Worm (Caenorhabditis elegans) whole organism, L3 larva: Measurements from ENCODE around the gene F35A5.5.

Experiments
- R02D3.7 ChIP-seq: fragments of 150-350 bp; optimal IDR thresholded peaks from 2 replicates; lab custom pipeline; 2014; ENCODE audit warnings: missing biosample characterization, missing genetic modification characterization
- ZK546.5 ChIP-seq: sonication (generic microtip); optimal IDR thresholded peaks from 2 replicates; lab custom pipeline; 2017; ENCODE audit warnings: missing biosample characterization, missing genetic modification characterization
- aly-2 ChIP-seq: fragments of 150-350 bp; optimal IDR thresholded peaks from 2 replicates; lab custom pipeline; 2014; ENCODE audit warnings: missing biosample characterization, missing genetic modification characterization
- ama-1 ChIP-seq: fragments of 150-350 bp; optimal IDR thresholded peaks from 2 replicates; lab custom pipeline; 2018
- ceh-16 ChIP-seq: sonication (generic microtip); optimal IDR thresholded peaks from 2 replicates; lab custom pipeline; 2017; ENCODE audit warnings: missing biosample characterization, missing genetic modification characterization
- ceh-28 ChIP-seq: fragments of 150-350 bp; optimal IDR thresholded peaks from 2 replicates; lab custom pipeline; 2014; ENCODE audit warnings: missing biosample characterization, missing genetic modification reagents, missing genetic modification characterization
- ceh-82 ChIP-seq: fragments of 150-350 bp; optimal IDR thresholded peaks from 2 replicates; lab custom pipeline; 2014; ENCODE audit warnings: missing biosample characterization, missing genetic modification characterization
- ceh-9 ChIP-seq: sonication (generic microtip); optimal IDR thresholded peaks from 2 replicates; lab custom pipeline; 2018; ENCODE audit warnings: missing biosample characterization, missing genetic modification characterization
- daf-12 ChIP-seq: fragments of 150-350 bp; optimal IDR thresholded peaks from 2 replicates; lab custom pipeline; 2014; ENCODE audit warnings: missing biosample characterization, missing genetic modification reagents, missing genetic modification characterization
- egl-27 ChIP-seq: sonication (generic microtip); optimal IDR thresholded peaks from 4 replicates; lab custom pipeline; 2017; ENCODE audit warnings: missing biosample characterization, missing genetic modification reagents, missing genetic modification characterization
- egl-5 ChIP-seq: fragments of 150-350 bp; optimal IDR thresholded peaks from 2 replicates; lab custom pipeline; 2017; ENCODE audit warnings: missing biosample characterization, missing genetic modification reagents, missing genetic modification characterization, inconsistent platforms
- elt-1 ChIP-seq: fragments of 150-350 bp; optimal IDR thresholded peaks from 2 replicates; lab custom pipeline; 2014; ENCODE audit warnings: missing biosample characterization, missing genetic modification characterization
- elt-2 ChIP-seq: sonication (generic microtip); optimal IDR thresholded peaks from 2 replicates; lab custom pipeline; 2016; ENCODE audit warnings: missing genetic modification reagents, mild to moderate bottlenecking, missing genetic modification characterization, missing compliant biosample characterization
- elt-3 ChIP-seq, 3 experiments: fragments of 150-350 bp in 1 of 3; sonication (generic microtip) in 2 of 3; optimal IDR thresholded peaks; 2 replicates in 2 of 3; 4 replicates in 1 of 3; lab custom pipeline; 2014 to 2017; ENCODE audit warnings: missing biosample characterization in 3 of 3, missing genetic modification characterization in 3 of 3
- eor-1 ChIP-seq, 2 experiments: fragments of 150-350 bp; optimal IDR thresholded peaks; 2 replicates each; lab custom pipeline; 2014 to 2018; ENCODE audit warnings: missing biosample characterization in 2 of 2, missing genetic modification characterization in 2 of 2
- fkh-10 ChIP-seq: sonication (generic microtip); optimal IDR thresholded peaks from 2 replicates; lab custom pipeline; 2017; ENCODE audit warnings: missing biosample characterization, missing genetic modification reagents, missing genetic modification characterization
- fkh-2 ChIP-seq: fragments of 150-350 bp; optimal IDR thresholded peaks from 2 replicates; lab custom pipeline; 2014; ENCODE audit warnings: missing biosample characterization, missing genetic modification reagents, missing genetic modification characterization
- fos-1 ChIP-seq: fragments of 150-350 bp; optimal IDR thresholded peaks from 2 replicates; lab custom pipeline; 2014; ENCODE audit warnings: missing biosample characterization, missing genetic modification characterization
- hmg-11 ChIP-seq: sonication (generic microtip); optimal IDR thresholded peaks from 2 replicates; lab custom pipeline; 2016; ENCODE audit warnings: missing genetic modification characterization, missing compliant biosample characterization
- jun-1 ChIP-seq: fragments of 150-350 bp; optimal IDR thresholded peaks from 2 replicates; lab custom pipeline; 2014; ENCODE audit warnings: missing biosample characterization, missing genetic modification reagents, missing genetic modification characterization
- lin-15B ChIP-seq: fragments of 150-350 bp; optimal IDR thresholded peaks from 2 replicates; lab custom pipeline; 2014; ENCODE audit warnings: missing biosample characterization, missing genetic modification characterization
- lin-39 ChIP-seq: fragments of 150-350 bp; optimal IDR thresholded peaks from 2 replicates; lab custom pipeline; 2018; ENCODE audit warnings: missing biosample characterization, missing genetic modification reagents, missing genetic modification characterization
- lsy-12 ChIP-seq: sonication (generic microtip); optimal IDR thresholded peaks from 2 replicates; lab custom pipeline; 2016; ENCODE audit warnings: mild to moderate bottlenecking, missing genetic modification characterization, missing compliant biosample characterization
- mdl-1 ChIP-seq: fragments of 150-350 bp; optimal IDR thresholded peaks from 2 replicates; lab custom pipeline; 2014; ENCODE audit warnings: missing biosample characterization, missing genetic modification characterization
- mml-1 ChIP-seq: fragments of 150-350 bp; sonication (generic microtip); optimal IDR thresholded peaks from 3 replicates; lab custom pipeline; 2014; ENCODE audit warnings: missing biosample characterization, missing genetic modification characterization
- nfya-1 ChIP-seq: sonication (generic microtip); optimal IDR thresholded peaks from 2 replicates; lab custom pipeline; 2017; ENCODE audit warnings: missing genetic modification characterization, mild to moderate bottlenecking, missing compliant biosample characterization, antibody characterized with exemption, moderate library complexity; ENCODE audit not compliant: insufficient read depth
- nhr-11 ChIP-seq: fragments of 150-350 bp; optimal IDR thresholded peaks from 2 replicates; lab custom pipeline; 2014; ENCODE audit warnings: missing biosample characterization, missing genetic modification characterization
- nhr-12 ChIP-seq: fragments of 150-350 bp; optimal IDR thresholded peaks from 2 replicates; lab custom pipeline; 2014; ENCODE audit warnings: missing biosample characterization, missing genetic modification characterization
- nhr-23 ChIP-seq: fragments of 150-350 bp; optimal IDR thresholded peaks from 2 replicates; lab custom pipeline; 2014; ENCODE audit warnings: missing biosample characterization, missing genetic modification reagents, missing genetic modification characterization
- nhr-237 ChIP-seq: fragments of 150-350 bp; optimal IDR thresholded peaks from 2 replicates; lab custom pipeline; 2014; ENCODE audit warnings: missing biosample characterization, missing genetic modification characterization
- nhr-25 ChIP-seq: sonication (generic microtip); optimal IDR thresholded peaks from 2 replicates; lab custom pipeline; 2017; ENCODE audit warnings: missing biosample characterization, missing genetic modification characterization
- nhr-28 ChIP-seq: fragments of 150-350 bp; optimal IDR thresholded peaks from 2 replicates; lab custom pipeline; 2014; ENCODE audit warnings: missing biosample characterization, missing genetic modification characterization
- nhr-43 ChIP-seq: sonication (generic microtip); optimal IDR thresholded peaks from 2 replicates; lab custom pipeline; 2016; ENCODE audit warnings: mild to moderate bottlenecking, missing genetic modification characterization, missing compliant biosample characterization; ENCODE audit not compliant: poor library complexity, severe bottlenecking
- nhr-67 ChIP-seq: fragments of 150-350 bp; optimal IDR thresholded peaks from 2 replicates; lab custom pipeline; 2014; ENCODE audit warnings: missing biosample characterization, missing genetic modification characterization
- nhr-76 ChIP-seq: fragments of 150-350 bp; sonication (generic microtip); optimal IDR thresholded peaks from 5 replicates; lab custom pipeline; 2014; ENCODE audit warnings: missing biosample characterization, missing genetic modification characterization
- nhr-77 ChIP-seq: fragments of 150-350 bp; optimal IDR thresholded peaks from 2 replicates; lab custom pipeline; 2014; ENCODE audit warnings: missing biosample characterization, missing genetic modification characterization
- pha-4 ChIP-seq: fragments of 150-350 bp; optimal IDR thresholded peaks from 2 replicates; lab custom pipeline; 2014; ENCODE audit warnings: missing biosample characterization, missing genetic modification reagents, missing genetic modification characterization
- pqm-1 ChIP-seq: fragments of 150-350 bp; optimal IDR thresholded peaks from 2 replicates; lab custom pipeline; 2017; ENCODE audit warnings: missing biosample characterization, missing genetic modification characterization, inconsistent platforms
- sea-2 ChIP-seq: fragments of 150-350 bp; sonication (generic microtip); optimal IDR thresholded peaks from 4 replicates; lab custom pipeline; 2014; ENCODE audit warnings: missing biosample characterization, missing genetic modification reagents, missing genetic modification characterization
- skn-1 ChIP-seq: fragments of 150-350 bp; optimal IDR thresholded peaks from 2 replicates; lab custom pipeline; 2014; ENCODE audit warnings: missing biosample characterization, missing genetic modification characterization
- snpc-4 ChIP-seq: fragments of 150-350 bp; optimal IDR thresholded peaks from 2 replicates; lab custom pipeline; 2014; ENCODE audit warnings: missing biosample characterization, missing genetic modification characterization
- tbx-2 ChIP-seq: sonication (generic microtip); optimal IDR thresholded peaks from 2 replicates; lab custom pipeline; 2016; ENCODE audit warnings: mild to moderate bottlenecking, missing genetic modification characterization, missing compliant biosample characterization
- unc-39 ChIP-seq: sonication (generic microtip); optimal IDR thresholded peaks from 4 replicates; lab custom pipeline; 2017; ENCODE audit warnings: missing biosample characterization, missing genetic modification characterization
- unc-62 ChIP-seq: fragments of 150-350 bp; sonication (generic microtip); optimal IDR thresholded peaks from 4 replicates; lab custom pipeline; 2014; ENCODE audit warnings: missing biosample characterization, missing genetic modification reagents, missing genetic modification characterization
- zag-1 ChIP-seq: fragments of 150-350 bp; optimal IDR thresholded peaks from 2 replicates; lab custom pipeline; 2014; ENCODE audit warnings: missing biosample characterization, missing genetic modification characterization
- ztf-11 ChIP-seq: fragments of 150-350 bp; optimal IDR thresholded peaks from 2 replicates; lab custom pipeline; 2014; ENCODE audit warnings: missing biosample characterization, missing genetic modification characterization
- ztf-4 ChIP-seq: fragments of 150-350 bp; optimal IDR thresholded peaks from 2 replicates; lab custom pipeline; 2014; ENCODE audit warnings: missing biosample characterization, missing genetic modification characterization

The F35A5.5 gene

DNA sequence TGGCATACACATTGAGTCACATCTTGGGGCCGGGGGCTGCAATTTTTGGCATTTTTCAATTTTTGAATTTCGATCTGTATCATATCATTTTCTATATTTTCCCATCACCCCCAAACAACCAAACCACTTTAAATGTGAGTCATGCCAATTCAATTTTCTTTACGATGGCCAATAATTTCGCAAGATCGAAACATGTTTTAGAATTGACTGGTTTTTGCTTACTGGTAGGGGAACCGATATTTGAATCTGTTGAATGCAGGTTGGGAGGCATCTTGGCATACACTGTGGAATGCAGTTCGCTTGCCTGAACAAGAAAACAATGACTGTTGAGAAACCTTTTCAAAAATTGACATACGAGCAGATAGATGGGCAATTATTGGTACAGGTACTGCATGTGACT lies 4.4 kb downstream of the F35A5.5 start:
- TF ChIP-seq nhr-12 (tag; lab: Kevin White, UChicago) (no peak), ceh-9 (tag; lab: Kevin White, UChicago) (no peak), nhr-11 (tag; lab: Kevin White, UChicago) (no peak), ztf-11 (tag; lab: Kevin White, UChicago) (no peak), nhr-77 (tag; lab: Kevin White, UChicago) (no peak), pqm-1 (tag; lab: Kevin White, UChicago) (no peak), elt-2 (no peak), R02D3.7 (no peak), daf-12 (tag; lab: Kevin White, UChicago) (no peak), nhr-67 (tag; lab: Kevin White, UChicago) (no peak), egl-5 (tag; lab: Kevin White, UChicago) (no peak), nhr-25 (tag; lab: Kevin White, UChicago) (no peak), nhr-237 (tag; lab: Kevin White, UChicago) (no peak), ztf-4 (no peak), hmg-11 (tag; lab: Kevin White, UChicago) (no peak), fos-1 (tag; lab: Kevin White, UChicago) (no peak), aly-2 (tag; lab: Kevin White, UChicago) (no peak), unc-62 (GFP tag; lab: Kevin White, UChicago) (no peak)

DNA sequence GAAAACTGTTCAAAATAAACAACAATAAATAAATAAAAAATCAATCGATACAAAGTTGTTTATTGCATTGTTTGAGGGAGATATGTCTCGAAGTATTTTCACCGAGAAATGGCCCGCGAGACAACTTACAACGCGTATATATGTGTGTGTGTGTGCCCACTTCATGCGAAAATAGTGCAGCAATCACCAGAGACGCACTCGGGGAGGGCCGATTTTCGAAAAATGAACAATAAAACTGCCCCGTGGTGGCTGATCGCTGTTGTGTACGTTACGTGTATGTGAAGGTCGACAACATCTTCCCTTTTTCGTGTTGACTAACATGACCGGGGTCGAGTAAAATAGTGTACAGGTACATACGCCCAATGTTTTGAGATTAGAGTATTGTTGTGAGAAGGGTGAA lies 7.1 kb downstream of the F35A5.5 start:
- TF ChIP-seq nhr-23 (tag; lab: Kevin White, UChicago), result peak; percentile 54
- no peak for TF ChIP-seq fkh-10 (GFP tag; lab: Kevin White, UChicago)
- TF ChIP-seq ztf-4, result no peak
- TF ChIP-seq pqm-1 (tag; lab: Kevin White, UChicago), result no peak
- TF ChIP-seq eor-1 (tag; optimal IDR thresholded peaks at IDR 0.05; lab: Kevin White, UChicago), result no peak
- TF ChIP-seq lin-15B, result no peak
- TF ChIP-seq nhr-77 (tag; lab: Kevin White, UChicago), result no peak
- TF ChIP-seq nhr-11 (tag; lab: Kevin White, UChicago), result no peak
- TF ChIP-seq daf-12 (tag; lab: Kevin White, UChicago), result no peak
- peak; percentile 63 for TF ChIP-seq egl-5 (tag; lab: Kevin White, UChicago)
- TF ChIP-seq elt-2, result no peak
- no peak for TF ChIP-seq nhr-12 (tag; lab: Kevin White, UChicago)
- no peak for TF ChIP-seq snpc-4 (tag; lab: Kevin White, UChicago)
- peak; percentile 85 for TF ChIP-seq ama-1 (lab: Kevin White, UChicago)
- no peak for TF ChIP-seq ztf-11 (tag; lab: Kevin White, UChicago)
- TF ChIP-seq mml-1 (tag; lab: Kevin White, UChicago), result no peak
- TF ChIP-seq fkh-2 (tag; lab: Kevin White, UChicago), result no peak
- no peak for TF ChIP-seq egl-27 (tag; lab: Kevin White, UChicago)
- no peak for TF ChIP-seq zag-1
- no peak for TF ChIP-seq nhr-237 (tag; lab: Kevin White, UChicago)
- TF ChIP-seq hmg-11 (tag; lab: Kevin White, UChicago), result no peak
- peak; percentile 9 for TF ChIP-seq nfya-1 (tag; lab: Kevin White, UChicago)
- TF ChIP-seq R02D3.7, result no peak
- TF ChIP-seq aly-2 (tag; lab: Kevin White, UChicago), result no peak
- TF ChIP-seq pha-4 (tag; lab: Kevin White, UChicago), result peak; percentile 86
- no peak for TF ChIP-seq nhr-67 (tag; lab: Kevin White, UChicago)
- TF ChIP-seq ZK546.5 (tag; lab: Kevin White, UChicago), result no peak
- peak; percentile 34 for TF ChIP-seq lin-39 (tag; lab: Kevin White, UChicago)
- peak; percentile 7 for TF ChIP-seq jun-1
- no peak for TF ChIP-seq unc-39 (tag; lab: Kevin White, UChicago)
- peak; percentile 21 for TF ChIP-seq lsy-12 (tag; lab: Kevin White, UChicago)
- TF ChIP-seq unc-62 (GFP tag; lab: Kevin White, UChicago), result no peak
- no peak for TF ChIP-seq sea-2
- no peak for TF ChIP-seq ceh-16
- TF ChIP-seq ceh-9 (tag; lab: Kevin White, UChicago), result no peak
- peak; percentile 55 for TF ChIP-seq ceh-28 (tag; lab: Kevin White, UChicago)
- TF ChIP-seq elt-3 (tag; optimal IDR thresholded peaks at IDR 0.05; lab: Kevin White, UChicago), result no peak
- TF ChIP-seq mdl-1 (tag; lab: Kevin White, UChicago), result no peak
- no peak for TF ChIP-seq nhr-76
- no peak for TF ChIP-seq nhr-28
- peak; percentile 97 for TF ChIP-seq nhr-25 (tag; lab: Kevin White, UChicago)
- peak; percentile 62 for TF ChIP-seq nhr-43 (tag; lab: Kevin White, UChicago)
- TF ChIP-seq elt-1 (tag; lab: Kevin White, UChicago), result no peak
- TF ChIP-seq fos-1 (tag; lab: Kevin White, UChicago), result no peak
- no peak for TF ChIP-seq skn-1 (tag; lab: Kevin White, UChicago)
- no peak for TF ChIP-seq ceh-82
- TF ChIP-seq tbx-2, result no peak
- TF ChIP-seq, all 47 proteins: peak for 11
